Fruit fly (Drosophila melanogaster) whole organism, pupa: ENCODE data around the gene Rab7.
A peak's percentile ranks its signal among the peaks of the same experiment; 100 is the strongest.

ENCODE experiments used
- CG32121 ChIP-seq: fragments of 200-800 bp; sonication (Bioruptor generic); IDR thresholded peaks from 2 replicates; pipeline ENCODE4 v1.3.6; 2022; ENCODE audit warnings: missing biosample characterization, missing genetic modification characterization
- EcR ChIP-seq: fragments of 200-800 bp; sonication (Bioruptor generic); optimal IDR thresholded peaks from 3 replicates; lab custom pipeline; 2019; ENCODE audit warnings: missing biosample characterization, missing genetic modification characterization, mild to moderate bottlenecking, moderate library complexity, missing genetic modification reagents
- Ets98B ChIP-seq: fragments of 200-800 bp; sonication (Bioruptor generic); IDR thresholded peaks from 2 replicates; pipeline ENCODE4 v1.3.6; 2022; ENCODE audit warnings: missing biosample characterization, missing genetic modification characterization
- Snoo ChIP-seq: fragments of 200-800 bp; sonication (Bioruptor generic); optimal IDR thresholded peaks from 3 replicates; lab custom pipeline; 2017; ENCODE audit warnings: missing biosample characterization, mild to moderate bottlenecking, missing genetic modification characterization, inconsistent platforms

dm6 chr3R:24024123-24024522 lies 31.3 kb downstream of the Rab7 start:
- TF ChIP-seq EcR (GFP tag; lab: Kevin White, UChicago): no peak
- TF ChIP-seq Ets98B (GFP tag; lab: Robert Waterston, UW): no peak
- 0 out of 2 replicates have a peak, but pooled peaks have one; percentile 27 for TF ChIP-seq CG32121 (GFP tag; lab: Robert Waterston, UW)
- TF ChIP-seq Snoo: no peak
